Worm (Caenorhabditis elegans): ENCODE measurements around the gene htz-1.

ce11 chrIV:4439190-4439589 is 6.8 kb upstream of the htz-1 start, which contains the start of gene fbxb-74:
- TF ChIP-seq bed-1 (GFP tag; IDR thresholded peaks at IDR 0.05) (no peak), unc-130 (GFP tag; optimal IDR thresholded peaks at IDR 0.05) (no peak), hmg-20 (GFP tag; IDR thresholded peaks at IDR 0.05) (no peak), unc-62 (GFP tag; optimal IDR thresholded peaks at IDR 0.05) (no peak), lsl-1 (GFP tag; optimal IDR thresholded peaks at IDR 0.05) (no peak), madf-8 (GFP tag; conservative IDR thresholded peaks at IDR 0.05) (no peak)
